Worm (Caenorhabditis elegans) whole organism, young adult: ENCODE data around the gene mab-3.

Experiments
- F10E7.11 ChIP-seq: sonication (generic microtip); optimal IDR thresholded peaks from 2 replicates; lab custom pipeline; 2017; ENCODE audit warnings: mild to moderate bottlenecking, missing genetic modification characterization, moderate library complexity, missing compliant biosample characterization
- F55B11.4 ChIP-seq: sonication (generic microtip); optimal IDR thresholded peaks from 2 replicates; lab custom pipeline; 2016; ENCODE audit warnings: missing compliant biosample characterization, missing genetic modification characterization, borderline replicate concordance; ENCODE audit not compliant: insufficient read depth
- Y95B8A.8 ChIP-seq: fragments of 200-800 bp; sonication (Bioruptor generic); IDR thresholded peaks from 2 replicates; pipeline ENCODE4 v1.3.6; 2022; ENCODE audit warnings: missing genetic modification reagents, missing genetic modification characterization, missing compliant biosample characterization
- ama-1 ChIP-seq, 3 experiments: fragments of 150-350 bp in 1 of 3; sonication (generic microtip) in 2 of 3; optimal IDR thresholded peaks; 2 replicates each; lab custom pipeline; 2014 to 2018; ENCODE audit warnings: missing biosample characterization in 2 of 3, missing genetic modification characterization in 2 of 3, missing genetic modification reagents in 2 of 3
- mcd-1 ChIP-seq: fragments of 200-800 bp; sonication (Bioruptor generic); IDR thresholded peaks from 2 replicates; pipeline ENCODE4 v1.3.6; 2022; ENCODE audit warnings: missing genetic modification reagents, missing genetic modification characterization, missing compliant biosample characterization
- nfya-2 ChIP-seq: fragments of 200-800 bp; sonication (Bioruptor generic); IDR thresholded peaks from 2 replicates; pipeline ENCODE4 v1.3.6; 2022; ENCODE audit warnings: missing genetic modification reagents, missing genetic modification characterization, missing compliant biosample characterization
- pha-4 ChIP-seq: fragments of 150-350 bp; sonication (generic microtip); optimal IDR thresholded peaks from 2 replicates; lab custom pipeline; 2014; ENCODE audit warnings: missing biosample characterization, missing genetic modification reagents, missing genetic modification characterization
- sdz-38 ChIP-seq: sonication (generic microtip); optimal IDR thresholded peaks from 2 replicates; lab custom pipeline; 2016; ENCODE audit warnings: missing genotype, missing genetic modification characterization, missing compliant biosample characterization
- snpc-1.3 ChIP-seq: sonication (generic microtip); optimal IDR thresholded peaks from 2 replicates; lab custom pipeline; 2017; ENCODE audit warnings: missing genetic modification characterization, mild to moderate bottlenecking, missing compliant biosample characterization, antibody characterized with exemption, moderate library complexity, missing genotype, missing genetic modification reagents; ENCODE audit not compliant: insufficient read depth
- snpc-4 ChIP-seq, 5 experiments: fragments of 150-350 bp in 1 of 5; sonication (generic microtip) in 4 of 5; optimal IDR thresholded peaks; 2 replicates each; lab custom pipeline; 2014 to 2018; ENCODE audit warnings: missing genetic modification characterization in 5 of 5, missing biosample characterization in 3 of 5, antibody characterized with exemption in 2 of 5, mild to moderate bottlenecking in 2 of 5, missing compliant biosample characterization in 2 of 5, missing genotype in 2 of 5, moderate library complexity in 2 of 5, missing genetic modification reagents in 1 of 5
- unc-62 ChIP-seq: fragments of 150-350 bp; optimal IDR thresholded peaks from 2 replicates; lab custom pipeline; 2014; ENCODE audit warnings: missing biosample characterization, missing genetic modification reagents, missing genetic modification characterization

DNA sequence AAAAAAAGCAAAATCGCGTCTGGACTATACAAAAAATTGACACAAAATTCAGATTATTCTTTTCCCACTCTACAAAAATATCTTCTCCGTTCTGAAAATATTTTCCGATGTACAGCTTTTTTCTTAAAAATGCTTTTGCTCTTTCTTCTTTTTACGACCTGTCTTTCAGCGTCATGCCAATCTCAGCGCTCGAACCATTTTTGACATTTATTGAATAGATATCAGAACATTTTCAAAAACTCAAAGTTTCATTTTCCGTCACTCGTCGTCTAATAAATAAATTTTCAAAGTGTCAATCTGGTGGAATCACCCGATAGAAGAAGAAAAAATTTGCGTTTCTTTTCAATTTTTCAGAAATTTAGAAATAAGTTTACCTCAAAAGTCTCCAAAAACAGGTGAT, 9.5 kb downstream of the mab-3 start:
- no peak for TF ChIP-seq pha-4 (tag; lab: Kevin White, UChicago)
- no peak for TF ChIP-seq F10E7.11
- TF ChIP-seq snpc-4 (GFP tag; optimal IDR thresholded peaks at IDR 0.05; lab: Kevin White, UChicago): no peak
- TF ChIP-seq snpc-4 (tag; optimal IDR thresholded peaks at IDR 0.05; lab: Kevin White, UChicago): no peak
- TF ChIP-seq unc-62: peak; percentile 97
- no peak for TF ChIP-seq snpc-1.3 (tag; lab: Kevin White, UChicago)
- no peak for TF ChIP-seq F55B11.4 (tag; lab: Kevin White, UChicago)
- no peak for TF ChIP-seq sdz-38 (tag; lab: Kevin White, UChicago)
- TF ChIP-seq mcd-1 (GFP tag; lab: Robert Waterston, UW): no peak
- TF ChIP-seq nfya-2 (GFP tag; lab: Robert Waterston, UW): no peak
- TF ChIP-seq Y95B8A.8: no peak
- no peak for TF ChIP-seq ama-1 (optimal IDR thresholded peaks at IDR 0.05; lab: Kevin White, UChicago)
- TF ChIP-seq ama-1 (GFP tag; optimal IDR thresholded peaks at IDR 0.05; lab: Kevin White, UChicago): no peak
